Worm (Caenorhabditis elegans) whole organism, late embryonic: ENCODE results near the gene F14E5.8.

Experiments
- C08G9.2 ChIP-seq: sonication (generic microtip); optimal IDR thresholded peaks from 2 replicates; lab custom pipeline; 2016; ENCODE audit warnings: mild to moderate bottlenecking, missing genetic modification characterization, moderate library complexity, missing compliant biosample characterization
- C38D4.7 ChIP-seq: fragments of 200-800 bp; sonication (Bioruptor generic); optimal IDR thresholded peaks from 2 replicates; lab custom pipeline; 2018; ENCODE audit warnings: mild to moderate bottlenecking, missing genetic modification characterization, moderate library complexity, missing compliant biosample characterization
- F13H6.1 ChIP-seq: sonication (generic microtip); optimal IDR thresholded peaks from 2 replicates; lab custom pipeline; 2016; ENCODE audit warnings: missing genetic modification characterization, missing compliant biosample characterization
- K02D7.2 ChIP-seq: sonication (generic microtip); optimal IDR thresholded peaks from 2 replicates; lab custom pipeline; 2017; ENCODE audit warnings: mild to moderate bottlenecking, missing genetic modification characterization, missing compliant biosample characterization
- Y22D7AL.16 ChIP-seq: sonication (generic microtip); optimal IDR thresholded peaks from 2 replicates; lab custom pipeline; 2016; ENCODE audit warnings: missing genetic modification characterization, missing compliant biosample characterization
- ahr-1 ChIP-seq: sonication (generic microtip); optimal IDR thresholded peaks from 2 replicates; lab custom pipeline; 2016; ENCODE audit warnings: missing genetic modification characterization, missing compliant biosample characterization
- ceh-14 ChIP-seq: sonication (generic microtip); optimal IDR thresholded peaks from 2 replicates; lab custom pipeline; 2016; ENCODE audit warnings: missing genotype, missing genetic modification characterization, missing compliant biosample characterization
- ceh-22 ChIP-seq: sonication (generic microtip); optimal IDR thresholded peaks from 2 replicates; lab custom pipeline; 2017; ENCODE audit warnings: missing biosample characterization, missing genetic modification characterization
- ceh-24 ChIP-seq: sonication (generic microtip); optimal IDR thresholded peaks from 2 replicates; lab custom pipeline; 2016; ENCODE audit warnings: mild to moderate bottlenecking, missing genetic modification characterization, missing compliant biosample characterization
- ceh-30 ChIP-seq: fragments of 150-350 bp; optimal IDR thresholded peaks from 2 replicates; lab custom pipeline; 2014; ENCODE audit warnings: missing biosample characterization, missing genetic modification characterization
- ceh-31 ChIP-seq: sonication (generic microtip); optimal IDR thresholded peaks from 2 replicates; lab custom pipeline; 2016; ENCODE audit warnings: missing genetic modification characterization, missing compliant biosample characterization
- ceh-45 ChIP-seq: fragments of 200-800 bp; sonication (Bioruptor generic); IDR thresholded peaks from 2 replicates; pipeline ENCODE4 v1.3.6; 2022; ENCODE audit warnings: missing genetic modification reagents, missing genetic modification characterization, missing compliant biosample characterization
- ceh-48 ChIP-seq: sonication (generic microtip); optimal IDR thresholded peaks from 2 replicates; lab custom pipeline; 2016; ENCODE audit warnings: missing genetic modification characterization, inconsistent platforms, missing compliant biosample characterization
- ceh-6 ChIP-seq: fragments of 200-800 bp; sonication (Bioruptor generic); optimal IDR thresholded peaks from 2 replicates; lab custom pipeline; 2018; ENCODE audit warnings: mild to moderate bottlenecking, missing genetic modification characterization, missing compliant biosample characterization
- ceh-9 ChIP-seq: sonication (generic microtip); optimal IDR thresholded peaks from 2 replicates; lab custom pipeline; 2016; ENCODE audit warnings: mild to moderate bottlenecking, missing genetic modification characterization, inconsistent platforms, missing compliant biosample characterization
- dmd-4 ChIP-seq: sonication (generic microtip); optimal IDR thresholded peaks from 2 replicates; lab custom pipeline; 2016; ENCODE audit warnings: borderline replicate concordance, missing genetic modification characterization, missing compliant biosample characterization
- ets-4 ChIP-seq: sonication (generic microtip); optimal IDR thresholded peaks from 2 replicates; lab custom pipeline; 2016; ENCODE audit warnings: missing genetic modification characterization, missing compliant biosample characterization
- fkh-6 ChIP-seq: sonication (generic microtip); optimal IDR thresholded peaks from 2 replicates; lab custom pipeline; 2016; ENCODE audit warnings: missing genetic modification characterization, missing compliant biosample characterization
- gmeb-2 ChIP-seq: sonication (generic microtip); optimal IDR thresholded peaks from 2 replicates; lab custom pipeline; 2016; ENCODE audit warnings: missing genetic modification characterization, inconsistent platforms, missing compliant biosample characterization
- hlh-30 ChIP-seq: sonication (generic microtip); optimal IDR thresholded peaks from 2 replicates; lab custom pipeline; 2017; ENCODE audit warnings: antibody characterized with exemption, missing genetic modification characterization, missing compliant biosample characterization; ENCODE audit not compliant: insufficient read depth
- lim-6 ChIP-seq: sonication (generic microtip); optimal IDR thresholded peaks from 2 replicates; lab custom pipeline; 2016; ENCODE audit warnings: missing genetic modification characterization, missing compliant biosample characterization
- lin-11 ChIP-seq: fragments of 200-800 bp; sonication (Bioruptor generic); optimal IDR thresholded peaks from 2 replicates; lab custom pipeline; 2018; ENCODE audit warnings: mild to moderate bottlenecking, missing genetic modification characterization, missing compliant biosample characterization
- madf-2 ChIP-seq: sonication (generic microtip); optimal IDR thresholded peaks from 2 replicates; lab custom pipeline; 2017; ENCODE audit warnings: missing genetic modification characterization, missing compliant biosample characterization
- mec-3 ChIP-seq: sonication (generic microtip); optimal IDR thresholded peaks from 2 replicates; lab custom pipeline; 2016; ENCODE audit warnings: borderline replicate concordance, missing genetic modification characterization, missing compliant biosample characterization
- nhr-11 ChIP-seq: fragments of 150-350 bp; optimal IDR thresholded peaks from 2 replicates; lab custom pipeline; 2014; ENCODE audit warnings: missing biosample characterization, missing genetic modification characterization
- nhr-232 ChIP-seq: sonication (generic microtip); optimal IDR thresholded peaks from 2 replicates; lab custom pipeline; 2016; ENCODE audit warnings: missing genetic modification characterization, missing compliant biosample characterization
- npax-4 ChIP-seq: sonication (generic microtip); optimal IDR thresholded peaks from 2 replicates; lab custom pipeline; 2016; ENCODE audit warnings: missing genetic modification characterization, missing compliant biosample characterization
- pag-3 ChIP-seq: sonication (generic microtip); optimal IDR thresholded peaks from 2 replicates; lab custom pipeline; 2016; ENCODE audit warnings: missing compliant biosample characterization, missing genetic modification characterization, borderline replicate concordance
- pha-2 ChIP-seq: sonication (generic microtip); optimal IDR thresholded peaks from 2 replicates; lab custom pipeline; 2017; ENCODE audit warnings: mild to moderate bottlenecking, missing genetic modification characterization, missing compliant biosample characterization
- ref-2 ChIP-seq: sonication (generic microtip); optimal IDR thresholded peaks from 2 replicates; lab custom pipeline; 2016; ENCODE audit warnings: missing genetic modification characterization, missing compliant biosample characterization
- rnt-1 ChIP-seq: sonication (generic microtip); optimal IDR thresholded peaks from 2 replicates; lab custom pipeline; 2016; ENCODE audit warnings: missing genetic modification characterization, missing compliant biosample characterization
- sdc-2 ChIP-seq: sonication (generic microtip); optimal IDR thresholded peaks from 2 replicates; lab custom pipeline; 2016; ENCODE audit warnings: missing genotype, missing genetic modification characterization, missing compliant biosample characterization
- syd-9 ChIP-seq: sonication (generic microtip); optimal IDR thresholded peaks from 2 replicates; lab custom pipeline; 2016; ENCODE audit warnings: mild to moderate bottlenecking, missing genetic modification characterization, moderate library complexity, missing compliant biosample characterization
- tbx-2 ChIP-seq: sonication (generic microtip); optimal IDR thresholded peaks from 2 replicates; lab custom pipeline; 2016; ENCODE audit warnings: missing genetic modification characterization, missing compliant biosample characterization
- ttx-3 ChIP-seq: sonication (generic microtip); optimal IDR thresholded peaks from 2 replicates; lab custom pipeline; 2016; ENCODE audit warnings: missing genetic modification reagents, missing genetic modification characterization, missing compliant biosample characterization
- unc-3 ChIP-seq, 2 experiments: fragments of 200-800 bp in 1 of 2; sonication (Bioruptor generic) in 1 of 2; sonication (generic microtip) in 1 of 2; conservative IDR thresholded peaks in 1 of 2; optimal IDR thresholded peaks in 1 of 2; 2 replicates each; pipeline versions ENCODE4 v1.3.6 to Lab custom; 2016 to 2022; ENCODE audit warnings: missing compliant biosample characterization in 2 of 2, missing genetic modification characterization in 2 of 2, missing genetic modification reagents in 1 of 2
- unc-55 ChIP-seq: sonication (generic microtip); optimal IDR thresholded peaks from 2 replicates; lab custom pipeline; 2017; ENCODE audit warnings: missing biosample characterization, missing genetic modification reagents, missing genetic modification characterization
- unc-86 ChIP-seq: sonication (generic microtip); optimal IDR thresholded peaks from 2 replicates; lab custom pipeline; 2016; ENCODE audit warnings: missing genetic modification characterization, missing compliant biosample characterization

Gene F14E5.8

ce11 chrII:8446731-8447130, 26.8 kb downstream of the F14E5.8 start, which contains the start of gene cut-3:
Gene cut-3 (minus strand): TSS chrII:8446831.
- TF ChIP-seq tbx-2 (tag; lab: Kevin White, UChicago) (no peak), ceh-24 (tag; lab: Kevin White, UChicago) (no peak), lin-11 (tag; lab: Kevin White, UChicago) (no peak), npax-4 (no peak), sdc-2 (no peak), Y22D7AL.16 (tag; lab: Kevin White, UChicago) (no peak), ceh-30 (tag; lab: Kevin White, UChicago) (no peak), ceh-9 (tag; lab: Kevin White, UChicago) (no peak), pag-3 (tag; lab: Kevin White, UChicago) (no peak), ceh-22 (tag; lab: Kevin White, UChicago) (no peak), pha-2 (no peak), ref-2 (tag; lab: Kevin White, UChicago) (no peak), ceh-48 (tag; lab: Kevin White, UChicago) (no peak), madf-2 (tag; lab: Kevin White, UChicago) (no peak), C38D4.7 (GFP tag; lab: Kevin White, UChicago) (no peak), unc-3 (GFP tag; conservative IDR thresholded peaks at IDR 0.05; lab: Robert Waterston, UW) (no peak), unc-3 (tag; optimal IDR thresholded peaks at IDR 0.05; lab: Kevin White, UChicago) (no peak), ceh-31 (tag; lab: Kevin White, UChicago) (no peak), ceh-45 (GFP tag; lab: Robert Waterston, UW) (no peak), rnt-1 (tag; lab: Kevin White, UChicago) (no peak)

- no peak for TF ChIP-seq C08G9.2 (tag; lab: Kevin White, UChicago)
- TF ChIP-seq Y22D7AL.16 (tag; lab: Kevin White, UChicago), result no peak
- TF ChIP-seq ceh-48 (tag; lab: Kevin White, UChicago), result no peak
- no peak for TF ChIP-seq ets-4 (tag; lab: Kevin White, UChicago)
- no peak for TF ChIP-seq unc-86 (tag; lab: Kevin White, UChicago)
- no peak for TF ChIP-seq nhr-232
- no peak for TF ChIP-seq pag-3 (tag; lab: Kevin White, UChicago)
- TF ChIP-seq K02D7.2 (tag; lab: Kevin White, UChicago), result no peak
- TF ChIP-seq sdc-2, result no peak
Measured at ce11 chrII:8449660-8450118, 29.8 kb downstream of the F14E5.8 start, which contains the start of gene F22B5.4. Gene F22B5.4 (plus strand): TSS chrII:8449710.

- no peak for TF ChIP-seq mec-3
- no peak for TF ChIP-seq nhr-11
- no peak for TF ChIP-seq syd-9 (tag; lab: Kevin White, UChicago)
- TF ChIP-seq unc-55 (GFP tag; lab: Kevin White, UChicago), result no peak
- no peak for TF ChIP-seq hlh-30 (tag; lab: Kevin White, UChicago)
- TF ChIP-seq ceh-14 (tag; lab: Kevin White, UChicago), result no peak
- no peak for TF ChIP-seq ceh-6
Measured at ce11 chrII:8450750-8451149, 30.9 kb downstream of the F14E5.8 start.

ce11 chrII:8451425-8451824, 31.5 kb downstream of the F14E5.8 start:
- TF ChIP-seq C38D4.7 (GFP tag; lab: Kevin White, UChicago), result no peak
- no peak for TF ChIP-seq nhr-232
- TF ChIP-seq F13H6.1 (tag; lab: Kevin White, UChicago), result no peak
- no peak for TF ChIP-seq mec-3
- TF ChIP-seq gmeb-2 (tag; lab: Kevin White, UChicago), result no peak
- TF ChIP-seq npax-4, result no peak
- no peak for TF ChIP-seq ttx-3
- TF ChIP-seq ceh-30 (tag; lab: Kevin White, UChicago), result no peak
- TF ChIP-seq fkh-6 (tag; lab: Kevin White, UChicago), result no peak
- TF ChIP-seq lim-6 (tag; lab: Kevin White, UChicago), result no peak
- no peak for TF ChIP-seq dmd-4
- TF ChIP-seq ahr-1 (tag; lab: Kevin White, UChicago), result no peak
- TF ChIP-seq ref-2 (tag; lab: Kevin White, UChicago), result no peak
